Fruit fly (Drosophila melanogaster) whole organism, prepupa: ENCODE results near the gene RpS20.

Source experiments
- Blimp-1 ChIP-seq: fragments of 200-800 bp; sonication (Bioruptor generic); optimal IDR thresholded peaks from 3 replicates; lab custom pipeline; 2017; ENCODE audit warnings: missing biosample characterization, missing genetic modification characterization, mild to moderate bottlenecking, moderate library complexity, missing genetic modification reagents
- CG11762 ChIP-seq: fragments of 200-800 bp; sonication (Bioruptor generic); optimal IDR thresholded peaks from 3 replicates; lab custom pipeline; 2016; ENCODE audit warnings: missing biosample characterization, missing genetic modification characterization; ENCODE audit not compliant: insufficient read depth
- CG1621 ChIP-seq: fragments of 200-800 bp; sonication (Bioruptor generic); optimal IDR thresholded peaks from 3 replicates; lab custom pipeline; 2018; ENCODE audit warnings: missing biosample characterization, mild to moderate bottlenecking, missing genetic modification characterization
- CG16779 ChIP-seq: fragments of 200-800 bp; sonication (Bioruptor generic); optimal IDR thresholded peaks from 3 replicates; lab custom pipeline; 2017; ENCODE audit warnings: missing biosample characterization, mild to moderate bottlenecking, missing genetic modification characterization
- CG3032 ChIP-seq: fragments of 200-800 bp; optimal IDR thresholded peaks from 2 replicates; lab custom pipeline; 2019; ENCODE audit warnings: missing biosample characterization, mild to moderate bottlenecking, missing genetic modification characterization, moderate library complexity
- CG34406 ChIP-seq: fragments of 200-800 bp; sonication (Bioruptor generic); optimal IDR thresholded peaks from 3 replicates; lab custom pipeline; 2016; ENCODE audit warnings: missing biosample characterization, missing genetic modification characterization
- CG6276 ChIP-seq: fragments of 200-800 bp; sonication (Bioruptor generic); optimal IDR thresholded peaks from 2 replicates; lab custom pipeline; 2017; ENCODE audit warnings: missing biosample characterization, mild to moderate bottlenecking, missing genetic modification characterization
- CG6854 ChIP-seq: fragments of 200-800 bp; sonication (Bioruptor generic); optimal IDR thresholded peaks from 2 replicates; lab custom pipeline; 2017; ENCODE audit warnings: missing biosample characterization, mild to moderate bottlenecking, missing genetic modification characterization
- CG7368 ChIP-seq: fragments of 200-800 bp; sonication (Bioruptor generic); optimal IDR thresholded peaks from 3 replicates; lab custom pipeline; 2016; ENCODE audit warnings: missing biosample characterization, missing genetic modification characterization
- Eip93F ChIP-seq: fragments of 200-800 bp; sonication (Bioruptor generic); optimal IDR thresholded peaks from 2 replicates; lab custom pipeline; 2016; ENCODE audit warnings: missing biosample characterization, mild to moderate bottlenecking, missing genetic modification characterization
- Lpt ChIP-seq: fragments of 200-800 bp; sonication (Bioruptor generic); optimal IDR thresholded peaks from 3 replicates; lab custom pipeline; 2016; ENCODE audit warnings: missing biosample characterization, missing genetic modification characterization
- pdm3 ChIP-seq: fragments of 200-800 bp; sonication (Bioruptor generic); optimal IDR thresholded peaks from 3 replicates; lab custom pipeline; 2016; ENCODE audit warnings: missing biosample characterization, missing genetic modification characterization
- spab ChIP-seq: fragments of 200-800 bp; sonication (Bioruptor generic); optimal IDR thresholded peaks from 2 replicates; lab custom pipeline; 2017; ENCODE audit warnings: missing biosample characterization, mild to moderate bottlenecking, missing genetic modification characterization, missing genetic modification reagents

DNA sequence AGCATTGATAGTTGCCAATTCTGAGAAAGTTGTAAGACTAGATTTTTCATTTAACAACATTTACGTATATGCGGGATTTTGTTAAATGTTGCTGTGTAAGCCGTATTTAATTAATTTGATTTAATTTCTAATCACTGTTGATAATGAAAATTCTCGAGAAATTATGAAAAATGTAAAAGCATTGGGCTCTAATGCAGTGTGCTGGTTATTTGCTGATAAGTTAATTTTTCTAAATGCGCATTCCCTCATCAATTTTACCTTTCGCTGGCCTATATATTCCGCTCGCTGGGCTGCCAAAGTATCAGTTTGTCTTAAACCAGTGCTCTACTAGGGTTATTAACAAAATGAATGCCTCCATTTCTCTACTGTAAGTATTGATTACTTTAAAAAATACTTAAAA lies 50.7 kb downstream of the RpS20 start, which contains the start of gene TotC:
- TF ChIP-seq CG16779 (tag; lab: Kevin White, UChicago) (no peak), spab (GFP tag; lab: Kevin White, UChicago) (no peak), CG3032 (tag; lab: Kevin White, UChicago) (no peak), CG6276 (GFP tag; lab: Kevin White, UChicago) (no peak), CG7368 (GFP tag; lab: Kevin White, UChicago) (no peak), pdm3 (GFP tag; lab: Kevin White, UChicago) (no peak), Blimp-1 (GFP tag; lab: Kevin White, UChicago) (no peak), Lpt (GFP tag; lab: Kevin White, UChicago) (no peak), CG34406 (GFP tag; lab: Kevin White, UChicago) (no peak), Eip93F (GFP tag; lab: Kevin White, UChicago) (no peak), CG6854 (no peak), CG1621 (no peak), CG11762 (no peak)
